Worm (Caenorhabditis elegans): ENCODE results near the gene bath-23.

- TF ChIP-seq unc-62 (GFP tag; optimal IDR thresholded peaks at IDR 0.05) = no peak
- TF ChIP-seq nhr-76 (tag; optimal IDR thresholded peaks at IDR 0.05) = no peak
- no peak for TF ChIP-seq pha-4 (tag; optimal IDR thresholded peaks at IDR 0.05)
- TF ChIP-seq unc-120 (tag; optimal IDR thresholded peaks at IDR 0.05; ENCODE audit: poor library complexity, severe bottlenecking) = no peak
- TF ChIP-seq unc-39 (tag; optimal IDR thresholded peaks at IDR 0.05) = no peak
- no peak for TF ChIP-seq tbx-8 (GFP tag; optimal IDR thresholded peaks at IDR 0.05)
- TF ChIP-seq snpc-4 (tag; optimal IDR thresholded peaks at IDR 0.05) = no peak
Observed at ce11 chrII:3385736-3386135, 14.6 kb downstream of the bath-23 start, which contains the start of gene T06D4.2.
